Worm (Caenorhabditis elegans) whole organism, young adult: Measurements from ENCODE around the gene fbxb-75.

Experiments
- F37B4.10 ChIP-seq: fragments of 200-800 bp; sonication (Bioruptor generic); IDR thresholded peaks from 2 replicates; pipeline ENCODE4 v1.3.6; 2022; ENCODE audit warnings: missing genetic modification characterization, missing compliant biosample characterization
- F52B5.7 ChIP-seq: sonication (generic microtip); optimal IDR thresholded peaks from 2 replicates; lab custom pipeline; 2016; ENCODE audit warnings: mild to moderate bottlenecking, missing genetic modification characterization, missing compliant biosample characterization
- cebp-1 ChIP-seq, 2 experiments: fragments of 200-800 bp in 1 of 2; sonication (Bioruptor generic) in 1 of 2; sonication (generic microtip) in 1 of 2; IDR thresholded peaks in 1 of 2; optimal IDR thresholded peaks in 1 of 2; 2 replicates each; pipeline versions ENCODE4 v1.3.6 to Lab custom; 2017 to 2022; ENCODE audit warnings: missing compliant biosample characterization in 2 of 2, missing genetic modification characterization in 2 of 2, mild to moderate bottlenecking in 1 of 2, missing genetic modification reagents in 1 of 2, moderate library complexity in 1 of 2
- cebp-2 ChIP-seq: fragments of 200-800 bp; sonication (Bioruptor generic); IDR thresholded peaks from 2 replicates; pipeline ENCODE4 v1.3.6; 2022; ENCODE audit warnings: missing genetic modification characterization, missing compliant biosample characterization
- ceh-100 ChIP-seq: fragments of 200-800 bp; sonication (Bioruptor generic); IDR thresholded peaks from 2 replicates; pipeline ENCODE4 v1.3.6; 2022; ENCODE audit warnings: missing genetic modification reagents, missing genetic modification characterization, missing compliant biosample characterization
- ceh-40 ChIP-seq: fragments of 200-800 bp; sonication (Bioruptor generic); IDR thresholded peaks from 2 replicates; pipeline ENCODE4 v1.3.6; 2022; ENCODE audit warnings: missing genetic modification characterization, missing compliant biosample characterization
- chd-7 ChIP-seq: sonication (generic microtip); optimal IDR thresholded peaks from 2 replicates; lab custom pipeline; 2016; ENCODE audit warnings: mild to moderate bottlenecking, missing genetic modification characterization, moderate library complexity, missing compliant biosample characterization
- efl-1 ChIP-seq: fragments of 150-350 bp; optimal IDR thresholded peaks from 2 replicates; lab custom pipeline; 2014; ENCODE audit warnings: missing biosample characterization, missing genetic modification reagents, missing genetic modification characterization
- lin-35 ChIP-seq, 3 experiments: fragments of 150-350 bp in 2 of 3; sonication (generic microtip) in 1 of 3; optimal IDR thresholded peaks; 2 replicates each; lab custom pipeline; 2014 to 2018; ENCODE audit warnings: missing biosample characterization in 3 of 3, missing genetic modification characterization in 3 of 3, missing genetic modification reagents in 3 of 3
- madf-3 ChIP-seq: fragments of 200-800 bp; sonication (Bioruptor generic); IDR thresholded peaks from 2 replicates; pipeline ENCODE4 v1.3.6; 2022; ENCODE audit warnings: missing genetic modification reagents, missing genetic modification characterization, missing compliant biosample characterization
- pbrm-1 ChIP-seq: fragments of 200-800 bp; sonication (Bioruptor generic); IDR thresholded peaks from 2 replicates; pipeline ENCODE4 v1.3.6; 2022; ENCODE audit warnings: missing genetic modification reagents, missing genetic modification characterization, missing compliant biosample characterization
- pha-4 ChIP-seq: fragments of 150-350 bp; sonication (generic microtip); optimal IDR thresholded peaks from 2 replicates; lab custom pipeline; 2014; ENCODE audit warnings: missing biosample characterization, missing genetic modification reagents, missing genetic modification characterization
- snpc-4 ChIP-seq, 5 experiments: fragments of 150-350 bp in 1 of 5; sonication (generic microtip) in 4 of 5; optimal IDR thresholded peaks; 2 replicates each; lab custom pipeline; 2014 to 2018; ENCODE audit warnings: missing genetic modification characterization in 5 of 5, missing biosample characterization in 3 of 5, antibody characterized with exemption in 2 of 5, mild to moderate bottlenecking in 2 of 5, missing compliant biosample characterization in 2 of 5, missing genotype in 2 of 5, moderate library complexity in 2 of 5, missing genetic modification reagents in 1 of 5
- ztf-22 ChIP-seq: fragments of 200-800 bp; sonication (Bioruptor generic); optimal IDR thresholded peaks from 2 replicates; lab custom pipeline; 2018; ENCODE audit warnings: mild to moderate bottlenecking, missing genetic modification characterization, moderate library complexity, missing compliant biosample characterization

DNA sequence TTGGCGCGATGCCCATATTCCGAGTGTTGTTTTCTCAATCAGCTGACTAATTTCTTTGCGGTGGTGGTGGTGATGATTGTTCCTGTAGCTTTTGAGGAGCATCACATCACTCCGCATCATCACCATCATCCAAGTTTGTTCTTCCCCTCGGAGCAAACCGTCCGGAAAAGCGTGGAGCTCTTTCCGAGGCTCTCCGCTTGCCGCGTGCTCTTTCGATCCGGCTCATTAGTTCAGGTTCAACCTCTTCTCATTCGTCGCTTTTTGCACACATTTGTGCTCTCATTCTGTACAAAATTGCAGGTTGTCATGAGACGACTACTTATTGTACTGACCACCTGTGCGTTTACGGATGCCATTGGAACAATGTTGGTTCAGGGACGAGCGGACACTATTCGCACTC lies 24.2 kb upstream of the fbxb-75 start, which contains the start of gene M01H9.5:
- no peak for TF ChIP-seq chd-7 (tag; lab: Kevin White, UChicago)
- TF ChIP-seq efl-1 (GFP tag; lab: Kevin White, UChicago) = no peak
- no peak for TF ChIP-seq lin-35 (GFP tag; optimal IDR thresholded peaks at IDR 0.05; lab: Kevin White, UChicago)
- no peak for TF ChIP-seq F37B4.10 (GFP tag; lab: Robert Waterston, UW)
- no peak for TF ChIP-seq ceh-40 (GFP tag; lab: Robert Waterston, UW)
- no peak for TF ChIP-seq snpc-4 (GFP tag; optimal IDR thresholded peaks at IDR 0.05; lab: Kevin White, UChicago)
- no peak for TF ChIP-seq snpc-4 (tag; optimal IDR thresholded peaks at IDR 0.05; lab: Kevin White, UChicago)
- TF ChIP-seq pha-4 (tag; lab: Kevin White, UChicago) = no peak
- no peak for TF ChIP-seq pbrm-1 (GFP tag; lab: Robert Waterston, UW)
- TF ChIP-seq F52B5.7 (tag; lab: Kevin White, UChicago) = no peak
- no peak for TF ChIP-seq madf-3 (GFP tag; lab: Robert Waterston, UW)
- no peak for TF ChIP-seq cebp-1 (GFP tag; IDR thresholded peaks at IDR 0.05; lab: Robert Waterston, UW)
- TF ChIP-seq cebp-1 (tag; optimal IDR thresholded peaks at IDR 0.05; lab: Kevin White, UChicago) = no peak
- TF ChIP-seq ceh-100 (GFP tag; lab: Robert Waterston, UW) = no peak
- no peak for TF ChIP-seq ztf-22
- no peak for TF ChIP-seq cebp-2 (GFP tag; lab: Robert Waterston, UW)
